Fruit fly (Drosophila melanogaster) whole organism, prepupa: Measurements from ENCODE around the gene Vps2.

Source experiments
- CG10631 ChIP-seq: fragments of 200-800 bp; sonication (Bioruptor generic); optimal IDR thresholded peaks from 2 replicates; lab custom pipeline; 2016; ENCODE audit warnings: missing biosample characterization, missing genetic modification characterization
- CG11294 ChIP-seq: fragments of 200-800 bp; sonication (Bioruptor generic); IDR thresholded peaks from 2 replicates; pipeline ENCODE4 v1.3.6; 2022; ENCODE audit warnings: missing biosample characterization, missing genetic modification characterization
- CG11762 ChIP-seq: fragments of 200-800 bp; sonication (Bioruptor generic); optimal IDR thresholded peaks from 3 replicates; lab custom pipeline; 2016; ENCODE audit warnings: missing biosample characterization, missing genetic modification characterization; ENCODE audit not compliant: insufficient read depth
- CG11902 ChIP-seq: fragments of 200-800 bp; sonication (Bioruptor generic); optimal IDR thresholded peaks from 3 replicates; lab custom pipeline; 2016; ENCODE audit warnings: missing biosample characterization, missing genetic modification characterization
- CG15336 ChIP-seq: fragments of 200-800 bp; sonication (Bioruptor generic); IDR thresholded peaks from 2 replicates; pipeline ENCODE4 v1.3.6; 2022; ENCODE audit warnings: missing biosample characterization, missing genetic modification characterization
- CG1621 ChIP-seq: fragments of 200-800 bp; sonication (Bioruptor generic); optimal IDR thresholded peaks from 3 replicates; lab custom pipeline; 2018; ENCODE audit warnings: missing biosample characterization, mild to moderate bottlenecking, missing genetic modification characterization
- CG16779 ChIP-seq: fragments of 200-800 bp; sonication (Bioruptor generic); optimal IDR thresholded peaks from 3 replicates; lab custom pipeline; 2017; ENCODE audit warnings: missing biosample characterization, mild to moderate bottlenecking, missing genetic modification characterization
- CG31627 ChIP-seq: fragments of 200-800 bp; sonication (Bioruptor generic); optimal IDR thresholded peaks from 3 replicates; lab custom pipeline; 2016; ENCODE audit warnings: missing biosample characterization, missing genetic modification characterization
- CG32006 ChIP-seq: fragments of 200-800 bp; sonication (Bioruptor generic); optimal IDR thresholded peaks from 3 replicates; lab custom pipeline; 2017; ENCODE audit warnings: missing biosample characterization, mild to moderate bottlenecking, missing genetic modification characterization
- CG34406 ChIP-seq: fragments of 200-800 bp; sonication (Bioruptor generic); optimal IDR thresholded peaks from 3 replicates; lab custom pipeline; 2016; ENCODE audit warnings: missing biosample characterization, missing genetic modification characterization
- CG3919 ChIP-seq: fragments of 200-800 bp; sonication (Bioruptor generic); optimal IDR thresholded peaks from 3 replicates; lab custom pipeline; 2016; ENCODE audit warnings: missing biosample characterization, missing genetic modification characterization
- CG6276 ChIP-seq: fragments of 200-800 bp; sonication (Bioruptor generic); optimal IDR thresholded peaks from 2 replicates; lab custom pipeline; 2017; ENCODE audit warnings: missing biosample characterization, mild to moderate bottlenecking, missing genetic modification characterization
- CG6792 ChIP-seq: fragments of 200-800 bp; sonication (Bioruptor generic); optimal IDR thresholded peaks from 3 replicates; lab custom pipeline; 2016; ENCODE audit warnings: missing biosample characterization, missing genetic modification characterization
- CG6808 ChIP-seq: fragments of 200-800 bp; sonication (Bioruptor generic); optimal IDR thresholded peaks from 3 replicates; lab custom pipeline; 2017; ENCODE audit warnings: missing biosample characterization, missing genetic modification characterization, mild to moderate bottlenecking, moderate library complexity, missing genetic modification reagents
- CG7368 ChIP-seq: fragments of 200-800 bp; sonication (Bioruptor generic); optimal IDR thresholded peaks from 3 replicates; lab custom pipeline; 2016; ENCODE audit warnings: missing biosample characterization, missing genetic modification characterization
- CG8119 ChIP-seq: fragments of 200-800 bp; sonication (Bioruptor generic); IDR thresholded peaks from 3 replicates; pipeline ENCODE4 v1.3.6; 2022; ENCODE audit warnings: missing biosample characterization, missing genetic modification characterization
- CG8319 ChIP-seq: fragments of 200-800 bp; sonication (Bioruptor generic); optimal IDR thresholded peaks from 3 replicates; lab custom pipeline; 2016; ENCODE audit warnings: missing biosample characterization, missing genetic modification characterization
- CG8632 ChIP-seq: fragments of 200-800 bp; sonication (Bioruptor generic); optimal IDR thresholded peaks from 3 replicates; lab custom pipeline; 2016; ENCODE audit warnings: missing biosample characterization, missing genetic modification characterization
- CG9139 ChIP-seq: fragments of 200-800 bp; sonication (Bioruptor generic); optimal IDR thresholded peaks from 3 replicates; lab custom pipeline; 2017; ENCODE audit warnings: missing biosample characterization, mild to moderate bottlenecking, missing genetic modification characterization
- Eip75B ChIP-seq: fragments of 200-800 bp; sonication (Bioruptor generic); optimal IDR thresholded peaks from 3 replicates; lab custom pipeline; 2016; ENCODE audit warnings: missing biosample characterization, missing genetic modification characterization
- Eip78C ChIP-seq: fragments of 200-800 bp; sonication (Bioruptor generic); peaks from one replicate; lab custom pipeline; 2016; ENCODE audit warnings: missing biosample characterization, missing genetic modification characterization
- Eip93F ChIP-seq: fragments of 200-800 bp; sonication (Bioruptor generic); optimal IDR thresholded peaks from 2 replicates; lab custom pipeline; 2016; ENCODE audit warnings: missing biosample characterization, mild to moderate bottlenecking, missing genetic modification characterization
- Ets21C ChIP-seq: fragments of 200-800 bp; sonication (Bioruptor generic); optimal IDR thresholded peaks from 3 replicates; lab custom pipeline; 2016; ENCODE audit warnings: missing biosample characterization, missing genetic modification characterization
- Ets96B ChIP-seq: fragments of 200-800 bp; optimal IDR thresholded peaks from 2 replicates; lab custom pipeline; 2019; ENCODE audit warnings: missing biosample characterization, mild to moderate bottlenecking, missing genetic modification characterization, moderate library complexity
- Gug ChIP-seq: fragments of 200-800 bp; sonication (Bioruptor generic); IDR thresholded peaks from 2 replicates; pipeline ENCODE4 v1.3.6; 2022; ENCODE audit warnings: missing biosample characterization, missing genetic modification characterization
- Hr38 ChIP-seq: sonication (Bioruptor generic); optimal IDR thresholded peaks from 2 replicates; lab custom pipeline; 2016; ENCODE audit warnings: missing biosample characterization, missing genetic modification characterization
- Hr39 ChIP-seq: fragments of 200-800 bp; sonication (Bioruptor generic); optimal IDR thresholded peaks from 2 replicates; lab custom pipeline; 2016; ENCODE audit warnings: missing biosample characterization, missing genetic modification characterization
- Hr4 ChIP-seq: fragments of 200-800 bp; sonication (Bioruptor generic); optimal IDR thresholded peaks from 3 replicates; lab custom pipeline; 2016; ENCODE audit warnings: missing biosample characterization, missing genetic modification characterization
- Lpt ChIP-seq: fragments of 200-800 bp; sonication (Bioruptor generic); optimal IDR thresholded peaks from 3 replicates; lab custom pipeline; 2016; ENCODE audit warnings: missing biosample characterization, missing genetic modification characterization
- Met ChIP-seq: fragments of 200-800 bp; sonication (Bioruptor generic); optimal IDR thresholded peaks from 3 replicates; lab custom pipeline; 2016; ENCODE audit warnings: missing biosample characterization, missing genetic modification characterization
- OdsH ChIP-seq: fragments of 200-800 bp; sonication (Bioruptor generic); optimal IDR thresholded peaks from 3 replicates; lab custom pipeline; 2016; ENCODE audit warnings: missing biosample characterization, missing genetic modification characterization
- Smox ChIP-seq: fragments of 200-800 bp; sonication (Bioruptor generic); optimal IDR thresholded peaks from 3 replicates; lab custom pipeline; 2016; ENCODE audit warnings: missing biosample characterization, missing genetic modification characterization
- Sox102F ChIP-seq: fragments of 200-800 bp; sonication (Bioruptor generic); optimal IDR thresholded peaks from 2 replicates; lab custom pipeline; 2016; ENCODE audit warnings: missing biosample characterization, mild to moderate bottlenecking, missing genetic modification characterization
- Sox14 ChIP-seq: fragments of 200-800 bp; sonication (Bioruptor generic); optimal IDR thresholded peaks from 3 replicates; lab custom pipeline; 2016; ENCODE audit warnings: missing biosample characterization, missing genetic modification characterization
- achi ChIP-seq: fragments of 200-800 bp; sonication (Bioruptor generic); optimal IDR thresholded peaks from 3 replicates; lab custom pipeline; 2016; ENCODE audit warnings: missing biosample characterization, missing genetic modification characterization
- acj6 ChIP-seq: fragments of 200-800 bp; sonication (Bioruptor generic); optimal IDR thresholded peaks from 3 replicates; lab custom pipeline; 2016; ENCODE audit warnings: missing biosample characterization, missing genetic modification characterization
- cyc ChIP-seq: fragments of 200-800 bp; sonication (Bioruptor generic); optimal IDR thresholded peaks from 3 replicates; lab custom pipeline; 2016; ENCODE audit warnings: missing biosample characterization, missing genetic modification characterization
- dac ChIP-seq: fragments of 200-800 bp; sonication (Bioruptor generic); optimal IDR thresholded peaks from 2 replicates; lab custom pipeline; 2017; ENCODE audit warnings: missing biosample characterization, mild to moderate bottlenecking, missing genetic modification characterization
- dsx ChIP-seq: fragments of 200-800 bp; optimal IDR thresholded peaks from 3 replicates; lab custom pipeline; 2019; ENCODE audit warnings: missing biosample characterization, mild to moderate bottlenecking, missing genetic modification characterization, moderate library complexity; ENCODE audit not compliant: poor library complexity, severe bottlenecking
- eg ChIP-seq: fragments of 200-800 bp; sonication (Bioruptor generic); IDR thresholded peaks from 3 replicates; pipeline ENCODE4 v1.3.6; 2022; ENCODE audit warnings: missing biosample characterization, missing genetic modification characterization
- esn ChIP-seq: fragments of 200-800 bp; sonication (Bioruptor generic); optimal IDR thresholded peaks from 2 replicates; lab custom pipeline; 2016; ENCODE audit warnings: missing biosample characterization, mild to moderate bottlenecking, missing genetic modification characterization, moderate library complexity
- fd85E ChIP-seq: fragments of 200-800 bp; sonication (Bioruptor generic); optimal IDR thresholded peaks from 3 replicates; lab custom pipeline; 2016; ENCODE audit warnings: missing biosample characterization, missing genetic modification characterization
- fkh ChIP-seq: fragments of 200-800 bp; sonication (Bioruptor generic); optimal IDR thresholded peaks from 3 replicates; lab custom pipeline; 2017; ENCODE audit warnings: missing biosample characterization, mild to moderate bottlenecking, missing genetic modification characterization, moderate library complexity
- pdm3 ChIP-seq: fragments of 200-800 bp; sonication (Bioruptor generic); optimal IDR thresholded peaks from 3 replicates; lab custom pipeline; 2016; ENCODE audit warnings: missing biosample characterization, missing genetic modification characterization
- salr ChIP-seq, 2 experiments: fragments of 200-800 bp; sonication (Bioruptor generic); optimal IDR thresholded peaks; 3 replicates each; lab custom pipeline; 2016 to 2018; ENCODE audit warnings: missing biosample characterization in 2 of 2, missing genetic modification characterization in 2 of 2, mild to moderate bottlenecking in 1 of 2
- spab ChIP-seq: fragments of 200-800 bp; sonication (Bioruptor generic); optimal IDR thresholded peaks from 2 replicates; lab custom pipeline; 2017; ENCODE audit warnings: missing biosample characterization, mild to moderate bottlenecking, missing genetic modification characterization, missing genetic modification reagents
- ss ChIP-seq, 2 experiments: fragments of 200-800 bp; sonication (Bioruptor generic); optimal IDR thresholded peaks; 2 replicates in 1 of 2; 3 replicates in 1 of 2; lab custom pipeline; 2017 to 2018; ENCODE audit warnings: mild to moderate bottlenecking in 2 of 2, missing biosample characterization in 2 of 2, missing genetic modification characterization in 2 of 2, moderate library complexity in 1 of 2
- svp ChIP-seq: fragments of 200-800 bp; sonication (Bioruptor generic); peaks from one replicate; lab custom pipeline; 2016; ENCODE audit warnings: missing biosample characterization, missing genetic modification characterization
- topi ChIP-seq: fragments of 200-800 bp; sonication (Bioruptor generic); optimal IDR thresholded peaks from 3 replicates; lab custom pipeline; 2016; ENCODE audit warnings: missing biosample characterization, missing genetic modification characterization
- vri ChIP-seq: fragments of 200-800 bp; sonication (Bioruptor generic); optimal IDR thresholded peaks from 3 replicates; lab custom pipeline; 2016; ENCODE audit warnings: missing biosample characterization, mild to moderate bottlenecking, missing genetic modification characterization

The Vps2 gene

DNA sequence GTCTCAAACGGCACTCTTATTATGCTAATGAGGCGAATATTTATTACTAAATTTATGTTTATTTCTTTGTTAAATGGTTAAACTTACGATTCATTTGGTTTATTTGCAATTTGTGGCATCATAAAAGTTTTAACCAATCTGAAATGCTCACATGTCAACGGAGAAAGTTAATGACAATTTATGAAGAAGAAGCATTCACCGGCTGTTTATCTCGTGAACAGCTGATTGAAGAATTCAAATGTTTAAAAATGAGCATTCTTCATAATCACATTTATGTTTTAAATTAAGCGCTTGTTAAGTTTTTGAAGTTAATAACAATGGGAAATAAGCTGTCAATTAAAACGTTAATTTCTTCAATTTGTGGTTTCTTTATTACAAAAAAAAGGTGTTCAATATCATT, 5.4 kb downstream of the Vps2 start, which contains the start of the genes PIG-P and Tcs6:
Gene PIG-P (minus strand): TSS at position 158 of the 400 bp plus-strand sequence.
Gene Tcs6 (minus strand): TSS at position 158 of the 400 bp plus-strand sequence.
- TF ChIP-seq Eip78C (peak; percentile 2), Hr38 (GFP tag; lab: Kevin White, UChicago) (no peak)

- TF ChIP-seq CG10631 (GFP tag; lab: Kevin White, UChicago) (peak; percentile 45), ss (GFP tag; optimal IDR thresholded peaks at IDR 0.05; lab: Kevin White, UChicago) (peak; percentile 75 to 89), achi (GFP tag; lab: Kevin White, UChicago) (peak; percentile 77), CG9139 (GFP tag; lab: Kevin White, UChicago) (peak; percentile 79), Met (peak; percentile 82), CG16779 (tag; lab: Kevin White, UChicago) (peak; percentile 70), Sox102F (GFP tag; lab: Kevin White, UChicago) (peak; percentile 78), fd85E (peak; percentile 50), CG34406 (GFP tag; lab: Kevin White, UChicago) (peak; percentile 77), esn (GFP tag; lab: Kevin White, UChicago) (peak; percentile 87), Ets96B (tag; lab: Kevin White, UChicago) (peak; percentile 64), CG11294 (GFP tag; lab: Robert Waterston, UW) (no peak), acj6 (GFP tag; lab: Kevin White, UChicago) (peak; percentile 68), CG15336 (peak; percentile 43; the same call in 1 of the 2 replicates), CG6808 (peak; percentile 80), Eip75B (GFP tag; lab: Kevin White, UChicago) (peak; percentile 87), spab (GFP tag; lab: Kevin White, UChicago) (no peak), CG8319 (GFP tag; lab: Kevin White, UChicago) (peak; percentile 58), eg (GFP tag; lab: Robert Waterston, UW) (peak; percentile 67), CG8119 (GFP tag; lab: Robert Waterston, UW) (peak; percentile 29; the same call in 1 of the 3 replicates), CG32006 (peak; percentile 46), cyc (peak; percentile 72), pdm3 (GFP tag; lab: Kevin White, UChicago) (peak; percentile 79), dsx (peak; percentile 61), Sox14 (GFP tag; lab: Kevin White, UChicago) (peak; percentile 56), CG1621 (tag; lab: Kevin White, UChicago) (peak; percentile 14), Hr39 (GFP tag; lab: Kevin White, UChicago) (peak; percentile 60), CG6276 (GFP tag; lab: Kevin White, UChicago) (no peak), Smox (peak; percentile 78), Eip93F (GFP tag; lab: Kevin White, UChicago) (no peak), salr (GFP tag; optimal IDR thresholded peaks at IDR 0.05; lab: Kevin White, UChicago) (peak; percentile 36 to 56), CG11902 (peak; percentile 41), CG6792 (GFP tag; lab: Kevin White, UChicago) (peak; percentile 75), Hr4 (GFP tag; lab: Kevin White, UChicago) (peak; percentile 47), OdsH (GFP tag; lab: Kevin White, UChicago) (peak; percentile 73), svp (peak; percentile 90), fkh (GFP tag; lab: Kevin White, UChicago) (peak; percentile 98), CG11762 (GFP tag; lab: Kevin White, UChicago) (peak; percentile 73), dac (GFP tag; lab: Kevin White, UChicago) (no peak), topi (peak; percentile 79), Gug (GFP tag; lab: Robert Waterston, UW) (peak; percentile 31; the same call in 1 of the 2 replicates), CG7368 (peak; percentile 62), vri (GFP tag; lab: Kevin White, UChicago) (peak; percentile 70), CG31627 (peak; percentile 74), Ets21C (GFP tag; lab: Kevin White, UChicago) (peak; percentile 50), CG3919 (GFP tag; lab: Kevin White, UChicago) (peak; percentile 80), CG8632 (GFP tag; lab: Kevin White, UChicago) (peak; percentile 66), Eip78C (peak; percentile 96), Lpt (GFP tag; lab: Kevin White, UChicago) (no peak)
Observed at dm6 chr3R:26059195-26059594, 6.6 kb downstream of the Vps2 start, which contains the start of the genes RpL34a and Trmt61. TSS of gene RpL34a (minus strand) at chr3R:26059267. TSS of gene Trmt61 (plus strand) at chr3R:26059496.
